Worm (Caenorhabditis elegans) whole organism, L3 larva: ENCODE data around the gene nhr-58.

Experiments
- aly-2 ChIP-seq: fragments of 150-350 bp; optimal IDR thresholded peaks from 2 replicates; lab custom pipeline; 2014; ENCODE audit warnings: missing biosample characterization, missing genetic modification characterization
- ceh-28 ChIP-seq: fragments of 150-350 bp; optimal IDR thresholded peaks from 2 replicates; lab custom pipeline; 2014; ENCODE audit warnings: missing biosample characterization, missing genetic modification reagents, missing genetic modification characterization
- elt-1 ChIP-seq: fragments of 150-350 bp; optimal IDR thresholded peaks from 2 replicates; lab custom pipeline; 2014; ENCODE audit warnings: missing biosample characterization, missing genetic modification characterization
- fos-1 ChIP-seq: fragments of 150-350 bp; optimal IDR thresholded peaks from 2 replicates; lab custom pipeline; 2014; ENCODE audit warnings: missing biosample characterization, missing genetic modification characterization
- lin-39 ChIP-seq: fragments of 150-350 bp; optimal IDR thresholded peaks from 2 replicates; lab custom pipeline; 2018; ENCODE audit warnings: missing biosample characterization, missing genetic modification reagents, missing genetic modification characterization
- nfya-1 ChIP-seq: sonication (generic microtip); optimal IDR thresholded peaks from 2 replicates; lab custom pipeline; 2017; ENCODE audit warnings: missing genetic modification characterization, mild to moderate bottlenecking, missing compliant biosample characterization, antibody characterized with exemption, moderate library complexity; ENCODE audit not compliant: insufficient read depth
- nhr-11 ChIP-seq: fragments of 150-350 bp; optimal IDR thresholded peaks from 2 replicates; lab custom pipeline; 2014; ENCODE audit warnings: missing biosample characterization, missing genetic modification characterization
- nhr-28 ChIP-seq: fragments of 150-350 bp; optimal IDR thresholded peaks from 2 replicates; lab custom pipeline; 2014; ENCODE audit warnings: missing biosample characterization, missing genetic modification characterization
- nhr-76 ChIP-seq: fragments of 150-350 bp; sonication (generic microtip); optimal IDR thresholded peaks from 5 replicates; lab custom pipeline; 2014; ENCODE audit warnings: missing biosample characterization, missing genetic modification characterization
- nhr-77 ChIP-seq: fragments of 150-350 bp; optimal IDR thresholded peaks from 2 replicates; lab custom pipeline; 2014; ENCODE audit warnings: missing biosample characterization, missing genetic modification characterization
- sea-2 ChIP-seq: fragments of 150-350 bp; sonication (generic microtip); optimal IDR thresholded peaks from 4 replicates; lab custom pipeline; 2014; ENCODE audit warnings: missing biosample characterization, missing genetic modification reagents, missing genetic modification characterization
- snpc-4 ChIP-seq: fragments of 150-350 bp; optimal IDR thresholded peaks from 2 replicates; lab custom pipeline; 2014; ENCODE audit warnings: missing biosample characterization, missing genetic modification characterization
- unc-62 ChIP-seq: fragments of 150-350 bp; sonication (generic microtip); optimal IDR thresholded peaks from 4 replicates; lab custom pipeline; 2014; ENCODE audit warnings: missing biosample characterization, missing genetic modification reagents, missing genetic modification characterization
- ztf-4 ChIP-seq: fragments of 150-350 bp; optimal IDR thresholded peaks from 2 replicates; lab custom pipeline; 2014; ENCODE audit warnings: missing biosample characterization, missing genetic modification characterization

DNA sequence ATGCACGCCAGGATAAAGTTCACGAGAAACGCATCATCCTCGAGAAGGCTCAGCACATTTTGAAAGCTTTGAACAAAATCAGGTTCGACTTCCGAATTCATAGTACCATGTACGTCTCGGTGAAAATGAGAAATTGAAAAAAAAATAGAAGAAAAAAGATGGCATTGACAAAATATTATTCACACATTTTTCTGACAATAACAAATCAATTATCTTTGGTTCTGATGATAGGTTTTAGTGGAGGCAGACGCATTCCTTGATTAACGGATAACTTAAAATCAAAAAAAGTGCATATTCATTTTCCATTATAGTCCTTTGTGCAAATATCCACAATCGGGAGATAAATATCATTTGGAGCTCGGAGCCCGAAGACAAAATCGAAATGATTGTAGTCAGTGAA is 10.5 kb upstream of the nhr-58 start, which contains the start of gene srw-107:
- TF ChIP-seq lin-39 (tag; lab: Kevin White, UChicago) (no peak), nfya-1 (no peak), ztf-4 (tag; lab: Kevin White, UChicago) (no peak), elt-1 (tag; lab: Kevin White, UChicago) (no peak), nhr-76 (no peak), fos-1 (tag; lab: Kevin White, UChicago) (no peak), nhr-28 (tag; lab: Kevin White, UChicago) (no peak), unc-62 (GFP tag; lab: Kevin White, UChicago) (no peak), nhr-11 (tag; lab: Kevin White, UChicago) (no peak), nhr-77 (tag; lab: Kevin White, UChicago) (no peak), aly-2 (no peak), snpc-4 (tag; lab: Kevin White, UChicago) (no peak), sea-2 (GFP tag; lab: Kevin White, UChicago) (no peak), ceh-28 (tag; lab: Kevin White, UChicago) (no peak)
